Worm (Caenorhabditis elegans): ENCODE measurements around the gene K09C4.7.

DNA sequence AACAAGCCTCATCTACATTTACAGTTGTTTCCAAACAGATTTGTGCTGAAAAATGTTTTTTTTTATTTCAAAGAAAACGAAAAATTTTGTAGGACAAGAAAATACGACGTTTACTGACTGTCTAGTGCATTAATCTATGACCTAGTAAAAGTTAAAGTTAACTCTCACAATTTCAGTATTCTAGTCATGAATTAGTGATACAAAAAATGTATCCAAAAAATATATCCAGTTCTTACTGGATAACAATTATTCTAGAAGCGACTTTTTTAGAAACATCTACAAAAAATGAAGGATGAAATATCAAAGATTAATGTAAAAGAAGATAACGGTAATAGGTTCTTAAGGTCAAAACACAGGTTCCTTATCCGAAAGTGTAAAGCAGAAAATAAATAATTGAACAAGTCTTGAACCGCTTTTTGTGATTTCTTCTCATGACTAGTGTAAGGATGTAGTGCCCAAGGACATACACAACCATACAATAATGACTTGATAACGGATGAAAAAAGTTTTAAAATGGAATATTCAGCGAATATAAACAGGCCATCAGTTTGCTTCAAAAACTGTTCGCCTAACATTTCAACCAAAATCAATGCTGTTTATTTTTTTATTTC is 22.1 kb upstream of the K09C4.7 start, which contains the start of gene pqn-37:
- TF ChIP-seq him-1 (tag; optimal IDR thresholded peaks at IDR 0.05): no peak
- no peak for TF ChIP-seq W03F9.2 (tag; optimal IDR thresholded peaks at IDR 0.05)
